Fruit fly (Drosophila melanogaster): ENCODE measurements around the gene chinmo.

Gene chinmo

dm6 chr2L:1617712-1618111, 33.3 kb upstream of the chinmo start (continued):
- no peak for TF ChIP-seq croc (GFP tag; conservative IDR thresholded peaks at IDR 0.05)
- TF ChIP-seq fru (optimal IDR thresholded peaks at IDR 0.05): no peak
- TF ChIP-seq seq (GFP tag; IDR thresholded peaks at IDR 0.05): peak; percentile 67
- no peak for TF ChIP-seq CG32767 (GFP tag; IDR thresholded peaks at IDR 0.05)
- no peak for TF ChIP-seq CG10147 (GFP tag; optimal IDR thresholded peaks at IDR 0.05)
- no peak for TF ChIP-seq hkb (optimal IDR thresholded peaks at IDR 0.05)
- TF ChIP-seq hkb (GFP tag; IDR thresholded peaks at IDR 0.05): no peak
- TF ChIP-seq knrl (GFP tag; IDR thresholded peaks at IDR 0.05; ENCODE audit: partially characterized antibody): no peak
- 0 out of 2 replicates have a peak, but pooled peaks have one; percentile 13 for TF ChIP-seq CG10321 (GFP tag; IDR thresholded peaks at IDR 0.05)
- no peak for TF ChIP-seq CG4820 (GFP tag; optimal IDR thresholded peaks at IDR 0.05)
- peak; percentile 53 for TF ChIP-seq pros (GFP tag; optimal IDR thresholded peaks at IDR 0.05)
- no peak for TF ChIP-seq CG6791 (GFP tag; IDR thresholded peaks at IDR 0.05; ENCODE audit: partially characterized antibody)
- TF ChIP-seq bsh (GFP tag; optimal IDR thresholded peaks at IDR 0.05): peak in 1 of 2 experiments; percentile 10
- TF ChIP-seq CG6689 (GFP tag; IDR thresholded peaks at IDR 0.05): 0 out of 2 replicates have a peak, but pooled peaks have one; percentile 10
- no peak for TF ChIP-seq D19A (tag; optimal IDR thresholded peaks at IDR 0.05)
- TF ChIP-seq CG30020 (tag; optimal IDR thresholded peaks at IDR 0.05): no peak
- TF ChIP-seq z (GFP tag; IDR thresholded peaks at IDR 0.05): no peak
- TF ChIP-seq pb (GFP tag; optimal IDR thresholded peaks at IDR 0.05): no peak
- no peak for TF ChIP-seq Neu2 (GFP tag; optimal IDR thresholded peaks at IDR 0.05; ENCODE audit: borderline replicate concordance)
- no peak for TF ChIP-seq psq (GFP tag; optimal IDR thresholded peaks at IDR 0.05)
- TF ChIP-seq slbo (GFP tag; IDR thresholded peaks at IDR 0.05): 0 out of 2 replicates have a peak, but pooled peaks have one; percentile 6
- TF ChIP-seq CG10267 (tag; optimal IDR thresholded peaks at IDR 0.05): no peak
- TF ChIP-seq zf30C (GFP tag; optimal IDR thresholded peaks at IDR 0.05): no peak
- no peak for TF ChIP-seq CG10366 (GFP tag; IDR thresholded peaks at IDR 0.05)
- no peak for TF ChIP-seq CG11504 (tag; optimal IDR thresholded peaks at IDR 0.05)
- no peak for TF ChIP-seq phol (tag; optimal IDR thresholded peaks at IDR 0.05)
- no peak for TF ChIP-seq Hmx (GFP tag; optimal IDR thresholded peaks at IDR 0.05)
- peak; percentile 20 for TF ChIP-seq Med (GFP tag)
- peak; percentile 58 for TF ChIP-seq Blimp-1 (GFP tag; optimal IDR thresholded peaks at IDR 0.05)
- no peak for TF ChIP-seq CG2889 (GFP tag; IDR thresholded peaks at IDR 0.05)
- peak; percentile 63 for TF ChIP-seq CG1832 (GFP tag; optimal IDR thresholded peaks at IDR 0.05)
- TF ChIP-seq MESR4 (GFP tag; optimal IDR thresholded peaks at IDR 0.05): no peak
- TF ChIP-seq Ets65A (GFP tag): peak; percentile 96
- TF ChIP-seq CG11560 (tag; IDR thresholded peaks at IDR 0.05): no peak
- TF ChIP-seq HLH4C (GFP tag; IDR thresholded peaks at IDR 0.05; ENCODE audit: partially characterized antibody): no peak
- peak; percentile 94 for TF ChIP-seq ewg (GFP tag; optimal IDR thresholded peaks at IDR 0.05)
- TF ChIP-seq sens (GFP tag): no peak

- TF ChIP-seq Asciz (GFP tag; optimal IDR thresholded peaks at IDR 0.05) (no peak), ewg (GFP tag; optimal IDR thresholded peaks at IDR 0.05) (no peak), MTF-1 (GFP tag; optimal IDR thresholded peaks at IDR 0.05; ENCODE audit: borderline replicate concordance) (no peak), ase (GFP tag; IDR thresholded peaks at IDR 0.05) (no peak), Sox102F (GFP tag; optimal IDR thresholded peaks at IDR 0.05) (no peak), Poxn (GFP tag; IDR thresholded peaks at IDR 0.05) (no peak), NC2β (GFP tag; optimal IDR thresholded peaks at IDR 0.05) (no peak), CG15269 (tag; optimal IDR thresholded peaks at IDR 0.05) (no peak), Hsf (GFP tag; optimal IDR thresholded peaks at IDR 0.05) (no peak), Adf1 (GFP tag; IDR thresholded peaks at IDR 0.05) (peak; percentile 17; the same call in 1 of the 2 replicates), Lpt (GFP tag; optimal IDR thresholded peaks at IDR 0.05) (no peak), Atf6 (GFP tag; IDR thresholded peaks at IDR 0.05) (no peak), Ets65A (GFP tag) (no peak), abd-A (tag; optimal IDR thresholded peaks at IDR 0.05) (peak; percentile 90), CG9609 (GFP tag; optimal IDR thresholded peaks at IDR 0.05) (no peak), chinmo (GFP tag; IDR thresholded peaks at IDR 0.05; ENCODE audit: partially characterized antibody) (peak; percentile 86), crol (GFP tag; IDR thresholded peaks at IDR 0.05) (peak; percentile 91), CG10366 (GFP tag; IDR thresholded peaks at IDR 0.05) (no peak), CG5245 (GFP tag; optimal IDR thresholded peaks at IDR 0.05) (no peak)
Observed at dm6 chr2L:1618696-1619095, 32.4 kb upstream of the chinmo start.
